Fruit fly (Drosophila melanogaster) whole organism, embryonic: ENCODE results near the gene CG10376.

Experiments
- BEAF-32 ChIP-seq: fragments of 200-800 bp; sonication (Bioruptor generic); optimal IDR thresholded peaks from 3 replicates; lab custom pipeline; 2017; ENCODE audit warnings: missing biosample characterization, missing genetic modification characterization, mild to moderate bottlenecking, moderate library complexity, missing genetic modification reagents
- CG10267 ChIP-seq: fragments of 200-800 bp; sonication (Bioruptor generic); optimal IDR thresholded peaks from 2 replicates; lab custom pipeline; 2018; ENCODE audit warnings: missing biosample characterization, mild to moderate bottlenecking, missing genetic modification characterization, moderate library complexity
- CG13894 ChIP-seq: fragments of 200-800 bp; sonication (Bioruptor generic); optimal IDR thresholded peaks from 3 replicates; lab custom pipeline; 2018; ENCODE audit warnings: missing biosample characterization, mild to moderate bottlenecking, missing genetic modification characterization, moderate library complexity
- CG14014 ChIP-seq: fragments of 200-800 bp; sonication (Bioruptor generic); IDR thresholded peaks from 2 replicates; pipeline ENCODE4 v1.3.6; 2022; ENCODE audit warnings: missing biosample characterization, missing genetic modification characterization
- CG14710 ChIP-seq: fragments of 200-800 bp; sonication (Bioruptor generic); optimal IDR thresholded peaks from 3 replicates; lab custom pipeline; 2019; ENCODE audit warnings: missing biosample characterization, mild to moderate bottlenecking, missing genetic modification characterization, moderate library complexity
- CG15514 ChIP-seq: fragments of 200-800 bp; sonication (Bioruptor generic); optimal IDR thresholded peaks from 3 replicates; lab custom pipeline; 2017; ENCODE audit warnings: missing biosample characterization, missing genetic modification characterization, mild to moderate bottlenecking, moderate library complexity, missing genetic modification reagents
- CG1603 ChIP-seq: fragments of 200-800 bp; sonication (Bioruptor generic); optimal IDR thresholded peaks from 2 replicates; lab custom pipeline; 2019; ENCODE audit warnings: missing biosample characterization, mild to moderate bottlenecking, missing genetic modification characterization, moderate library complexity
- CG17385 ChIP-seq: fragments of 200-800 bp; sonication (Bioruptor generic); optimal IDR thresholded peaks from 3 replicates; lab custom pipeline; 2018; ENCODE audit warnings: missing biosample characterization, mild to moderate bottlenecking, missing genetic modification characterization
- CG17829 ChIP-seq: fragments of 200-800 bp; optimal IDR thresholded peaks from 2 replicates; lab custom pipeline; 2019; ENCODE audit warnings: missing biosample characterization, mild to moderate bottlenecking, missing genetic modification characterization, moderate library complexity
- CG2116 ChIP-seq: fragments of 200-800 bp; sonication (Bioruptor generic); optimal IDR thresholded peaks from 3 replicates; lab custom pipeline; 2018; ENCODE audit warnings: missing biosample characterization, mild to moderate bottlenecking, missing genetic modification characterization
- CG30020 ChIP-seq: fragments of 200-800 bp; optimal IDR thresholded peaks from 2 replicates; lab custom pipeline; 2019; ENCODE audit warnings: missing biosample characterization, mild to moderate bottlenecking, missing genetic modification characterization, moderate library complexity
- CG32532 ChIP-seq: fragments of 200-800 bp; sonication (Bioruptor generic); IDR thresholded peaks from 2 replicates; pipeline ENCODE4 v1.3.6; 2022; ENCODE audit warnings: missing biosample characterization, missing genetic modification characterization
- CG34422 ChIP-seq: fragments of 200-800 bp; sonication (Bioruptor generic); IDR thresholded peaks from 3 replicates; pipeline ENCODE4 v1.3.6; 2022; ENCODE audit warnings: missing biosample characterization, missing genetic modification characterization
- CG4617 ChIP-seq: fragments of 200-800 bp; sonication (Bioruptor generic); optimal IDR thresholded peaks from 3 replicates; lab custom pipeline; 2016; ENCODE audit warnings: missing biosample characterization, missing genetic modification characterization, borderline replicate concordance
- CG5953 ChIP-seq: fragments of 200-800 bp; sonication (Bioruptor generic); IDR thresholded peaks from 2 replicates; pipeline ENCODE4 v1.3.6; 2022; ENCODE audit warnings: missing biosample characterization, missing genetic modification characterization
- CG9437 ChIP-seq: fragments of 200-800 bp; sonication (Bioruptor generic); optimal IDR thresholded peaks from 2 replicates; lab custom pipeline; 2018; ENCODE audit warnings: missing biosample characterization, mild to moderate bottlenecking, missing genetic modification characterization
- Dp ChIP-seq: fragments of 200-800 bp; sonication (Bioruptor generic); optimal IDR thresholded peaks from 2 replicates; lab custom pipeline; 2018; ENCODE audit warnings: missing biosample characterization, mild to moderate bottlenecking, missing genetic modification characterization, moderate library complexity
- E2f2 ChIP-seq: fragments of 200-800 bp; sonication (Bioruptor generic); IDR thresholded peaks from 2 replicates; pipeline ENCODE4 v1.3.6; 2022; ENCODE audit warnings: missing biosample characterization, missing genetic modification characterization
- Ets97D ChIP-seq: fragments of 200-800 bp; sonication (Bioruptor generic); optimal IDR thresholded peaks from 3 replicates; lab custom pipeline; 2016; ENCODE audit warnings: missing biosample characterization, missing genetic modification characterization
- HLH4C ChIP-seq: fragments of 200-800 bp; sonication (Bioruptor generic); IDR thresholded peaks from 3 replicates; pipeline ENCODE4 v1.3.6; 2022; ENCODE audit warnings: missing biosample characterization, missing genetic modification characterization; ENCODE audit not compliant: partially characterized antibody
- Hey ChIP-seq: fragments of 200-800 bp; sonication (Bioruptor generic); optimal IDR thresholded peaks from 3 replicates; lab custom pipeline; 2018; ENCODE audit warnings: missing biosample characterization, mild to moderate bottlenecking, missing genetic modification characterization
- HmgZ ChIP-seq: fragments of 200-800 bp; sonication (Bioruptor generic); optimal IDR thresholded peaks from 2 replicates; lab custom pipeline; 2018; ENCODE audit warnings: missing biosample characterization, mild to moderate bottlenecking, missing genetic modification characterization
- MBD-R2 ChIP-seq: fragments of 200-800 bp; sonication (Bioruptor generic); IDR thresholded peaks from 2 replicates; pipeline ENCODE4 v1.3.6; 2022; ENCODE audit warnings: missing biosample characterization, missing genetic modification characterization
- MESR4 ChIP-seq: fragments of 200-800 bp; sonication (Bioruptor generic); optimal IDR thresholded peaks from 2 replicates; lab custom pipeline; 2018; ENCODE audit warnings: missing biosample characterization, mild to moderate bottlenecking, missing genetic modification characterization, moderate library complexity
- Max ChIP-seq: fragments of 200-800 bp; sonication (Bioruptor generic); optimal IDR thresholded peaks from 2 replicates; lab custom pipeline; 2016; ENCODE audit warnings: missing biosample characterization, mild to moderate bottlenecking, missing genetic modification characterization
- Med ChIP-seq: fragments of 200-800 bp; sonication (Bioruptor generic); peaks from one replicate; lab custom pipeline; 2016; ENCODE audit warnings: missing biosample characterization, missing genetic modification characterization, mild to moderate bottlenecking, inconsistent platforms, moderate library complexity
- Pdp1 ChIP-seq, 2 experiments: fragments of 200-800 bp; sonication (Bioruptor generic); optimal IDR thresholded peaks; 3 replicates each; lab custom pipeline; 2016; ENCODE audit warnings: missing biosample characterization in 2 of 2, missing genetic modification characterization in 2 of 2, mild to moderate bottlenecking in 1 of 2, moderate library complexity in 1 of 2
- YL-1 ChIP-seq: fragments of 200-800 bp; sonication (Bioruptor generic); optimal IDR thresholded peaks from 3 replicates; lab custom pipeline; 2017; ENCODE audit warnings: missing biosample characterization, mild to moderate bottlenecking, missing genetic modification characterization
- caup ChIP-seq: fragments of 200-800 bp; sonication (Bioruptor generic); optimal IDR thresholded peaks from 3 replicates; lab custom pipeline; 2017; ENCODE audit warnings: missing biosample characterization, mild to moderate bottlenecking, missing genetic modification characterization, moderate library complexity; ENCODE audit not compliant: severe bottlenecking
- crp ChIP-seq, 2 experiments: fragments of 200-800 bp; sonication (Bioruptor generic); optimal IDR thresholded peaks; 2 replicates in 1 of 2; 3 replicates in 1 of 2; lab custom pipeline; 2017; ENCODE audit warnings: missing biosample characterization in 2 of 2, missing genetic modification characterization in 2 of 2, mild to moderate bottlenecking in 1 of 2, moderate library complexity in 1 of 2
- cwo ChIP-seq: fragments of 200-800 bp; sonication (Bioruptor generic); optimal IDR thresholded peaks from 3 replicates; lab custom pipeline; 2017; ENCODE audit warnings: missing biosample characterization, missing genetic modification characterization, mild to moderate bottlenecking, moderate library complexity, missing genetic modification reagents
- dm ChIP-seq: fragments of 200-800 bp; sonication (Bioruptor generic); optimal IDR thresholded peaks from 3 replicates; lab custom pipeline; 2016; ENCODE audit warnings: missing biosample characterization, missing genetic modification characterization
- dmrt99B ChIP-seq: fragments of 200-800 bp; sonication (Bioruptor generic); optimal IDR thresholded peaks from 2 replicates; lab custom pipeline; 2018; ENCODE audit warnings: missing biosample characterization, mild to moderate bottlenecking, missing genetic modification characterization, moderate library complexity
- gfzf ChIP-seq: fragments of 200-800 bp; sonication (Bioruptor generic); optimal IDR thresholded peaks from 2 replicates; lab custom pipeline; 2016; ENCODE audit warnings: missing biosample characterization, mild to moderate bottlenecking, missing genetic modification characterization, moderate library complexity
- grau ChIP-seq: fragments of 200-800 bp; optimal IDR thresholded peaks from 3 replicates; lab custom pipeline; 2019; ENCODE audit warnings: missing biosample characterization, mild to moderate bottlenecking, missing genetic modification characterization, moderate library complexity
- lbe ChIP-seq: fragments of 200-800 bp; sonication (Bioruptor generic); optimal IDR thresholded peaks from 2 replicates; lab custom pipeline; 2016; ENCODE audit warnings: missing biosample characterization, mild to moderate bottlenecking, missing genetic modification characterization
- phol ChIP-seq: fragments of 200-800 bp; sonication (Bioruptor generic); optimal IDR thresholded peaks from 3 replicates; lab custom pipeline; 2018; ENCODE audit warnings: missing biosample characterization, mild to moderate bottlenecking, missing genetic modification characterization, moderate library complexity
- pzg ChIP-seq: fragments of 200-800 bp; sonication (Bioruptor generic); optimal IDR thresholded peaks from 3 replicates; lab custom pipeline; 2018; ENCODE audit warnings: missing biosample characterization, mild to moderate bottlenecking, missing genetic modification characterization, moderate library complexity
- row ChIP-seq: fragments of 200-800 bp; sonication (Bioruptor generic); IDR thresholded peaks from 3 replicates; pipeline ENCODE4 v1.3.6; 2022; ENCODE audit warnings: missing biosample characterization, missing genetic modification characterization
- stwl ChIP-seq: fragments of 200-800 bp; sonication (Bioruptor generic); optimal IDR thresholded peaks from 3 replicates; lab custom pipeline; 2018; ENCODE audit warnings: missing biosample characterization, mild to moderate bottlenecking, missing genetic modification characterization, moderate library complexity
- sug ChIP-seq: fragments of 200-800 bp; optimal IDR thresholded peaks from 2 replicates; lab custom pipeline; 2019; ENCODE audit warnings: missing biosample characterization, mild to moderate bottlenecking, missing genetic modification characterization, moderate library complexity
- trem ChIP-seq: fragments of 200-800 bp; optimal IDR thresholded peaks from 3 replicates; lab custom pipeline; 2019; ENCODE audit warnings: missing biosample characterization, mild to moderate bottlenecking, missing genetic modification characterization, moderate library complexity

Gene CG10376

dm6 chr2L:18698559-18699130, 4.3 kb downstream of the CG10376 start, which contains the start of gene CG10341:
Gene CG10341 (plus strand): TSS chr2L:18698714.
- peak; percentile 83 for TF ChIP-seq MESR4 (GFP tag; lab: Kevin White, UChicago)
- TF ChIP-seq Ets97D, result peak; percentile 16
- TF ChIP-seq gfzf, result peak; percentile 3
- peak; percentile 25 for TF ChIP-seq BEAF-32 (GFP tag; lab: Kevin White, UChicago)
- TF ChIP-seq caup (GFP tag; lab: Kevin White, UChicago), result no peak
- TF ChIP-seq lbe, result peak; percentile 20
- TF ChIP-seq trem (tag; lab: Kevin White, UChicago), result peak; percentile 15
- peak; percentile 7 for TF ChIP-seq grau
- peak; percentile 84 for TF ChIP-seq Max
- peak; percentile 12 for TF ChIP-seq phol (tag; lab: Kevin White, UChicago)
- peak; percentile 86 for TF ChIP-seq Dp (GFP tag; lab: Kevin White, UChicago)
- no peak for TF ChIP-seq CG32532 (GFP tag; lab: Robert Waterston, UW)
- TF ChIP-seq dm (GFP tag; lab: Kevin White, UChicago), result peak; percentile 95
- no peak for TF ChIP-seq CG30020 (tag; lab: Kevin White, UChicago)
- peak; percentile 57; the same call in 1 of the 3 replicates for TF ChIP-seq CG34422 (GFP tag; lab: Robert Waterston, UW)
- peak; percentile 16 for TF ChIP-seq CG17829 (tag; lab: Kevin White, UChicago)
- TF ChIP-seq sug (tag; lab: Kevin White, UChicago), result peak; percentile 52
- TF ChIP-seq MBD-R2, result peak; percentile 73
- TF ChIP-seq CG17385, result peak; percentile 98
- no peak for TF ChIP-seq CG13894
- TF ChIP-seq CG2116 (GFP tag; lab: Kevin White, UChicago), result peak; percentile 9
- peak; percentile 8 for TF ChIP-seq CG10267
- peak; percentile 75 for TF ChIP-seq YL-1
- TF ChIP-seq cwo, result peak; percentile 98
- no peak for TF ChIP-seq CG5953
- peak; percentile 22 for TF ChIP-seq Med (GFP tag; lab: Kevin White, UChicago)
- peak; percentile 16 for TF ChIP-seq CG14710 (tag; lab: Kevin White, UChicago)
- TF ChIP-seq dmrt99B, result no peak
- TF ChIP-seq HLH4C, result no peak
- peak; percentile 34 for TF ChIP-seq CG4617 (GFP tag; lab: Kevin White, UChicago)
- peak; percentile 14 for TF ChIP-seq HmgZ (tag; lab: Kevin White, UChicago)
- TF ChIP-seq CG9437, result no peak
- TF ChIP-seq CG14014 (GFP tag; lab: Robert Waterston, UW), result no peak
- peak in 1 of 2 experiments; percentile 3 for TF ChIP-seq Pdp1 (GFP tag; optimal IDR thresholded peaks at IDR 0.05; lab: Kevin White, UChicago)
- TF ChIP-seq crp (GFP tag; optimal IDR thresholded peaks at IDR 0.05; lab: Kevin White, UChicago), result peak in 1 of 2 experiments; percentile 74
- TF ChIP-seq stwl, result peak; percentile 24
- peak; percentile 49 for TF ChIP-seq pzg
- TF ChIP-seq E2f2 (GFP tag; lab: Robert Waterston, UW), result peak; percentile 88
- TF ChIP-seq CG1603 (tag; lab: Kevin White, UChicago), result peak; percentile 7
- TF ChIP-seq Hey, result peak; percentile 29
- peak; percentile 31; the same call in 1 of the 3 replicates for TF ChIP-seq row (GFP tag; lab: Robert Waterston, UW)
- peak; percentile 43 for TF ChIP-seq CG15514 (GFP tag; lab: Kevin White, UChicago)
